Worm (Caenorhabditis elegans) whole organism, L1 larva: ENCODE measurements around the gene metl-18.

Experiments used
- C04F5.9 ChIP-seq: sonication (generic microtip); optimal IDR thresholded peaks from 2 replicates; lab custom pipeline; 2016; ENCODE audit warnings: missing genetic modification characterization, missing compliant biosample characterization
- C16A3.4 ChIP-seq: fragments of 150-350 bp; optimal IDR thresholded peaks from 2 replicates; lab custom pipeline; 2014; ENCODE audit warnings: missing biosample characterization, missing genetic modification characterization
- F16B12.6 ChIP-seq: fragments of 150-350 bp; optimal IDR thresholded peaks from 2 replicates; lab custom pipeline; 2014; ENCODE audit warnings: missing biosample characterization, missing genetic modification characterization
- aly-2 ChIP-seq: fragments of 150-350 bp; optimal IDR thresholded peaks from 2 replicates; lab custom pipeline; 2014; ENCODE audit warnings: missing biosample characterization, missing genetic modification characterization
- blmp-1 ChIP-seq: fragments of 150-350 bp; optimal IDR thresholded peaks from 2 replicates; lab custom pipeline; 2014; ENCODE audit warnings: missing biosample characterization, missing genetic modification characterization
- ceh-82 ChIP-seq, 3 experiments: fragments of 150-350 bp in 1 of 3; sonication (generic microtip) in 2 of 3; optimal IDR thresholded peaks; 2 replicates each; lab custom pipeline; 2014 to 2017; ENCODE audit warnings: missing biosample characterization in 3 of 3, missing genetic modification characterization in 3 of 3
- ceh-88 ChIP-seq: fragments of 200-800 bp; sonication (Bioruptor generic); IDR thresholded peaks from 2 replicates; pipeline ENCODE4 v1.3.6; 2022; ENCODE audit warnings: missing genetic modification characterization, missing compliant biosample characterization
- ceh-90 ChIP-seq: sonication (generic microtip); optimal IDR thresholded peaks from 2 replicates; lab custom pipeline; 2016; ENCODE audit warnings: missing genetic modification characterization, missing compliant biosample characterization
- ces-1 ChIP-seq: fragments of 150-350 bp; optimal IDR thresholded peaks from 2 replicates; lab custom pipeline; 2014; ENCODE audit warnings: missing biosample characterization, missing genetic modification reagents, missing genetic modification characterization
- dpl-1 ChIP-seq, 3 experiments: fragments of 150-350 bp in 2 of 3; sonication (generic microtip) in 1 of 3; optimal IDR thresholded peaks; 2 replicates each; lab custom pipeline; 2014 to 2017; ENCODE audit warnings: missing biosample characterization in 3 of 3, missing genetic modification characterization in 3 of 3, missing genetic modification reagents in 3 of 3
- dsc-1 ChIP-seq: sonication (generic microtip); optimal IDR thresholded peaks from 2 replicates; lab custom pipeline; 2016; ENCODE audit warnings: mild to moderate bottlenecking, missing genetic modification characterization, missing compliant biosample characterization
- efl-1 ChIP-seq, 4 experiments: fragments of 150-350 bp; optimal IDR thresholded peaks in 3 of 4; peaks in 1 of 4; 1 replicate in 1 of 4; 2 replicates in 3 of 4; lab custom pipeline; 2014; ENCODE audit warnings: missing biosample characterization in 2 of 4, missing genetic modification characterization in 2 of 4, missing genetic modification reagents in 2 of 4
- egl-27 ChIP-seq, 2 experiments: fragments of 150-350 bp in 1 of 2; sonication (generic microtip); optimal IDR thresholded peaks; 3 replicates each; lab custom pipeline; 2017 to 2018; ENCODE audit warnings: missing biosample characterization in 2 of 2, missing genetic modification characterization in 2 of 2, missing genetic modification reagents in 2 of 2
- elt-2 ChIP-seq: sonication (generic microtip); optimal IDR thresholded peaks from 2 replicates; lab custom pipeline; 2016; ENCODE audit warnings: missing genetic modification characterization, mild to moderate bottlenecking, inconsistent platforms, missing compliant biosample characterization, missing genetic modification reagents
- elt-3 ChIP-seq, 6 experiments: fragments of 150-350 bp in 1 of 6; sonication (generic microtip); optimal IDR thresholded peaks; 2 replicates each; lab custom pipeline; 2017 to 2018; ENCODE audit warnings: missing biosample characterization in 6 of 6, missing genetic modification characterization in 6 of 6, inconsistent platforms in 1 of 6
- ets-5 ChIP-seq: fragments of 200-800 bp; sonication (Bioruptor generic); IDR thresholded peaks from 2 replicates; pipeline ENCODE4 v1.3.6; 2022; ENCODE audit warnings: missing genetic modification characterization, missing compliant biosample characterization
- fkh-10 ChIP-seq: sonication (generic microtip); optimal IDR thresholded peaks from 2 replicates; lab custom pipeline; 2017; ENCODE audit warnings: missing biosample characterization, missing genetic modification reagents, missing genetic modification characterization
- fos-1 ChIP-seq: fragments of 150-350 bp; optimal IDR thresholded peaks from 2 replicates; lab custom pipeline; 2014; ENCODE audit warnings: missing biosample characterization, missing genetic modification characterization
- grh-1 ChIP-seq: fragments of 200-800 bp; sonication (Bioruptor generic); IDR thresholded peaks from 2 replicates; pipeline ENCODE4 v1.3.6; 2022; ENCODE audit warnings: missing genetic modification reagents, missing genetic modification characterization, missing compliant biosample characterization
- hlh-17 ChIP-seq: fragments of 200-800 bp; sonication (Bioruptor generic); optimal IDR thresholded peaks from 2 replicates; lab custom pipeline; 2018; ENCODE audit warnings: missing genetic modification characterization, mild to moderate bottlenecking, missing compliant biosample characterization, moderate library complexity, borderline replicate concordance
- hpl-2 ChIP-seq: fragments of 150-350 bp; optimal IDR thresholded peaks from 2 replicates; lab custom pipeline; 2014; ENCODE audit warnings: missing biosample characterization, missing genetic modification reagents, missing genetic modification characterization
- isw-1 ChIP-seq: fragments of 200-800 bp; sonication (Bioruptor generic); IDR thresholded peaks from 2 replicates; pipeline ENCODE4 v1.3.6; 2022; ENCODE audit warnings: missing genetic modification characterization, missing compliant biosample characterization
- lin-13 ChIP-seq: fragments of 150-350 bp; optimal IDR thresholded peaks from 2 replicates; lab custom pipeline; 2014; ENCODE audit warnings: missing biosample characterization, missing genetic modification reagents, missing genetic modification characterization
- lin-14 ChIP-seq: fragments of 200-800 bp; sonication (Bioruptor generic); optimal IDR thresholded peaks from 2 replicates; lab custom pipeline; 2018; ENCODE audit warnings: mild to moderate bottlenecking, missing genetic modification characterization, moderate library complexity, missing compliant biosample characterization
- lin-39 ChIP-seq: fragments of 150-350 bp; optimal IDR thresholded peaks from 2 replicates; lab custom pipeline; 2014; ENCODE audit warnings: missing biosample characterization, missing genetic modification reagents, missing genetic modification characterization
- lsy-2 ChIP-seq, 2 experiments: fragments of 150-350 bp; optimal IDR thresholded peaks; 2 replicates each; lab custom pipeline; 2014; ENCODE audit warnings: missing biosample characterization in 2 of 2, missing genetic modification characterization in 2 of 2
- mab-9 ChIP-seq: fragments of 200-800 bp; sonication (Bioruptor generic); IDR thresholded peaks from 2 replicates; pipeline ENCODE4 v1.3.6; 2022; ENCODE audit warnings: missing genetic modification reagents, missing genetic modification characterization, missing compliant biosample characterization
- mep-1 ChIP-seq: fragments of 150-350 bp; optimal IDR thresholded peaks from 2 replicates; lab custom pipeline; 2014; ENCODE audit warnings: missing biosample characterization, missing genetic modification characterization
- nhr-20 ChIP-seq: sonication (generic microtip); optimal IDR thresholded peaks from 2 replicates; lab custom pipeline; 2016; ENCODE audit warnings: mild to moderate bottlenecking, missing genetic modification characterization, missing compliant biosample characterization
- nhr-237 ChIP-seq: fragments of 150-350 bp; optimal IDR thresholded peaks from 2 replicates; lab custom pipeline; 2014; ENCODE audit warnings: missing biosample characterization, missing genetic modification characterization
- nhr-71 ChIP-seq: sonication (generic microtip); optimal IDR thresholded peaks from 2 replicates; lab custom pipeline; 2016; ENCODE audit warnings: mild to moderate bottlenecking, missing genetic modification characterization, moderate library complexity, missing compliant biosample characterization
- nhr-77 ChIP-seq: fragments of 150-350 bp; optimal IDR thresholded peaks from 2 replicates; lab custom pipeline; 2014; ENCODE audit warnings: missing biosample characterization, missing genetic modification characterization
- nhr-85 ChIP-seq: sonication (generic microtip); peaks from one replicate; lab custom pipeline; 2016; ENCODE audit warnings: missing genetic modification characterization, inconsistent platforms, missing compliant biosample characterization
- nhr-90 ChIP-seq: sonication (generic microtip); optimal IDR thresholded peaks from 2 replicates; lab custom pipeline; 2016; ENCODE audit warnings: mild to moderate bottlenecking, missing genetic modification characterization, missing compliant biosample characterization; ENCODE audit not compliant: poor library complexity
- pax-3 ChIP-seq: fragments of 200-800 bp; sonication (Bioruptor generic); optimal IDR thresholded peaks from 2 replicates; lab custom pipeline; 2018; ENCODE audit warnings: mild to moderate bottlenecking, missing genetic modification characterization, moderate library complexity, missing compliant biosample characterization
- skn-1 ChIP-seq: fragments of 150-350 bp; optimal IDR thresholded peaks from 2 replicates; lab custom pipeline; 2014; ENCODE audit warnings: missing biosample characterization, missing genetic modification characterization
- snpc-4 ChIP-seq: fragments of 150-350 bp; optimal IDR thresholded peaks from 2 replicates; lab custom pipeline; 2014; ENCODE audit warnings: missing biosample characterization, missing genetic modification characterization
- snu-23 ChIP-seq: sonication (generic microtip); optimal IDR thresholded peaks from 2 replicates; lab custom pipeline; 2016; ENCODE audit warnings: missing genetic modification characterization, missing compliant biosample characterization
- sox-4 ChIP-seq: sonication (generic microtip); optimal IDR thresholded peaks from 2 replicates; lab custom pipeline; 2016; ENCODE audit warnings: missing genetic modification characterization, missing compliant biosample characterization
- tbx-2 ChIP-seq: sonication (generic microtip); optimal IDR thresholded peaks from 2 replicates; lab custom pipeline; 2016; ENCODE audit warnings: missing genetic modification characterization, missing compliant biosample characterization
- unc-130 ChIP-seq: fragments of 150-350 bp; optimal IDR thresholded peaks from 2 replicates; lab custom pipeline; 2017; ENCODE audit warnings: missing biosample characterization, missing genetic modification characterization, inconsistent platforms
- unc-30 ChIP-seq: sonication (generic microtip); optimal IDR thresholded peaks from 2 replicates; lab custom pipeline; 2017; ENCODE audit warnings: missing biosample characterization, missing genetic modification characterization
- unc-86 ChIP-seq: sonication (generic microtip); optimal IDR thresholded peaks from 2 replicates; lab custom pipeline; 2016; ENCODE audit warnings: missing genetic modification characterization, missing compliant biosample characterization
- zag-1 ChIP-seq: fragments of 150-350 bp; optimal IDR thresholded peaks from 2 replicates; lab custom pipeline; 2014; ENCODE audit warnings: missing biosample characterization, missing genetic modification characterization
- zip-4 ChIP-seq: fragments of 200-800 bp; sonication (Bioruptor generic); optimal IDR thresholded peaks from 2 replicates; lab custom pipeline; 2018; ENCODE audit warnings: mild to moderate bottlenecking, missing genetic modification characterization, moderate library complexity, missing compliant biosample characterization

The metl-18 gene

ce11 chrIII:3430667-3431066 is 5.1 kb downstream of the metl-18 start:
- no peak for TF ChIP-seq unc-30 (tag; lab: Kevin White, UChicago)
- no peak for TF ChIP-seq ets-5 (GFP tag; lab: Robert Waterston, UW)
- no peak for TF ChIP-seq lin-14 (GFP tag; lab: Kevin White, UChicago)
- no peak for TF ChIP-seq elt-2
- TF ChIP-seq nhr-237 (tag; lab: Kevin White, UChicago): no peak
- TF ChIP-seq egl-27 (tag; optimal IDR thresholded peaks at IDR 0.05; lab: Kevin White, UChicago): no peak
- TF ChIP-seq zag-1: no peak
- no peak for TF ChIP-seq grh-1
- no peak for TF ChIP-seq pax-3 (tag; lab: Kevin White, UChicago)
- no peak for TF ChIP-seq elt-3 (tag; optimal IDR thresholded peaks at IDR 0.05; lab: Kevin White, UChicago)
- TF ChIP-seq mab-9 (GFP tag; lab: Robert Waterston, UW): no peak
- TF ChIP-seq, all 84 proteins: peak for 0

DNA sequence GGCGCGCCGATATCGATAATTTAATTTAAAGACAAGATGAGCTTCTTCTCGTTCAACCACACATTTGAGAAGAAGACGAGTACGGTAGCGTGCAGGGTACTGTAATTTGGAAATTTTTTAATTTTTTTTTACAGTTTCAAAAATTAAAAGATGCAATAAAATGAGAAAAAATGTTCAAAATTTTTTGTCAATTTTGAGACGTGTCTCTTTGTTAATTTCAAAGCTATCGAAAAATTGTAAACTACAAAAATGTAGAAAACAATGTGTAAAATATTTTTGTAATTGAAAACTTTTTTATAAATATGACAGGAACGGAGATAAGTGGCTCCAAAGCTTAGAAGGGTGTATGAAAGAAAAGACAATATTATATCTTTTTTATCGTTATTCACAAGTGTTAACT is 5.8 kb downstream of the metl-18 start, which contains the start of gene K01A11.1:
Gene K01A11.1 (minus strand): TSS at position 101 of the 400 bp plus-strand sequence.
- TF ChIP-seq efl-1 (optimal IDR thresholded peaks at IDR 0.05; lab: Kevin White, UChicago) (no peak), efl-1 (GFP tag; optimal IDR thresholded peaks at IDR 0.05 in 1 of 2; lab: Kevin White, UChicago) (no peak), isw-1 (GFP tag; lab: Robert Waterston, UW) (no peak), unc-30 (tag; lab: Kevin White, UChicago) (no peak), fkh-10 (GFP tag; lab: Kevin White, UChicago) (no peak), hlh-17 (GFP tag; lab: Kevin White, UChicago) (no peak), unc-130 (tag; lab: Kevin White, UChicago) (no peak), nhr-71 (no peak), nhr-90 (no peak)
- TF ChIP-seq, all 84 proteins: peak for 0

ce11 chrIII:3435152-3435551 is 9.6 kb downstream of the metl-18 start:
- TF ChIP-seq lin-14 (GFP tag; lab: Kevin White, UChicago): peak; percentile 53
- peak; percentile 46 for TF ChIP-seq elt-2
- TF ChIP-seq nhr-90: peak; percentile 0
- TF ChIP-seq snu-23 (GFP tag; lab: Kevin White, UChicago): no peak
- no peak for TF ChIP-seq hpl-2
- TF ChIP-seq elt-3 (tag; optimal IDR thresholded peaks at IDR 0.05; lab: Kevin White, UChicago): peak in 5 of 6 experiments; percentile 37 to 92 (median 44)
- TF ChIP-seq C04F5.9: no peak
- peak; percentile 41 for TF ChIP-seq nhr-71
- no peak for TF ChIP-seq unc-86 (tag; lab: Kevin White, UChicago)
- TF ChIP-seq nhr-85 (tag; lab: Kevin White, UChicago): peak; percentile 83
- no peak for TF ChIP-seq mep-1 (tag; lab: Kevin White, UChicago)
- no peak for TF ChIP-seq dsc-1 (tag; lab: Kevin White, UChicago)
- peak; percentile 34 for TF ChIP-seq nhr-20 (tag; lab: Kevin White, UChicago)
- TF ChIP-seq blmp-1 (tag; lab: Kevin White, UChicago): peak; percentile 70
- TF ChIP-seq, all 84 proteins: peak for 8

ce11 chrIII:3437139-3437538 is 11.6 kb downstream of the metl-18 start:
- TF ChIP-seq fos-1 (no peak), C16A3.4 (tag; lab: Kevin White, UChicago) (no peak), nhr-85 (tag; lab: Kevin White, UChicago) (peak; percentile 53), elt-2 (no peak), nhr-77 (tag; lab: Kevin White, UChicago) (no peak), pax-3 (tag; lab: Kevin White, UChicago) (no peak), aly-2 (tag; lab: Kevin White, UChicago) (no peak), lin-13 (no peak), tbx-2 (tag; lab: Kevin White, UChicago) (no peak), ceh-82 (tag; optimal IDR thresholded peaks at IDR 0.05; lab: Kevin White, UChicago) (peak in 1 of 3 experiments; percentile 1), snpc-4 (tag; lab: Kevin White, UChicago) (no peak), ceh-90 (tag; lab: Kevin White, UChicago) (no peak), elt-3 (tag; optimal IDR thresholded peaks at IDR 0.05; lab: Kevin White, UChicago) (no peak), zip-4 (GFP tag; lab: Kevin White, UChicago) (no peak), ets-5 (GFP tag; lab: Robert Waterston, UW) (no peak), lin-39 (tag; lab: Kevin White, UChicago) (no peak), blmp-1 (tag; lab: Kevin White, UChicago) (peak; percentile 29), lsy-2 (tag; optimal IDR thresholded peaks at IDR 0.05; lab: Kevin White, UChicago) (no peak), snu-23 (GFP tag; lab: Kevin White, UChicago) (no peak), nhr-90 (no peak), sox-4 (tag; lab: Kevin White, UChicago) (no peak), F16B12.6 (tag; lab: Kevin White, UChicago) (no peak), isw-1 (GFP tag; lab: Robert Waterston, UW) (no peak), unc-130 (tag; lab: Kevin White, UChicago) (no peak), ceh-88 (GFP tag; lab: Robert Waterston, UW) (no peak), nhr-71 (peak; percentile 3), ces-1 (no peak), dpl-1 (GFP tag; optimal IDR thresholded peaks at IDR 0.05; lab: Kevin White, UChicago) (no peak), skn-1 (tag; lab: Kevin White, UChicago) (no peak)
